Fruit fly (Drosophila melanogaster) whole organism, embryonic: ENCODE results near the gene CG8372.

Experiments used
- Aef1 ChIP-seq: fragments of 200-800 bp; sonication (Bioruptor generic); IDR thresholded peaks from 3 replicates; pipeline ENCODE4 v1.3.6; 2022; ENCODE audit warnings: missing biosample characterization, missing genetic modification characterization
- Bgb ChIP-seq: fragments of 200-800 bp; sonication (Bioruptor generic); IDR thresholded peaks from 2 replicates; pipeline ENCODE4 v1.3.6; 2022; ENCODE audit warnings: missing biosample characterization, missing genetic modification characterization; ENCODE audit not compliant: partially characterized antibody
- Blimp-1 ChIP-seq: fragments of 200-800 bp; sonication (Bioruptor generic); optimal IDR thresholded peaks from 3 replicates; lab custom pipeline; 2018; ENCODE audit warnings: missing biosample characterization, missing genetic modification characterization, mild to moderate bottlenecking, moderate library complexity, missing genetic modification reagents
- CG10209 ChIP-seq: fragments of 200-800 bp; sonication (Bioruptor generic); optimal IDR thresholded peaks from 3 replicates; lab custom pipeline; 2017; ENCODE audit warnings: missing biosample characterization, mild to moderate bottlenecking, missing genetic modification characterization, missing genetic modification reagents
- CG1024 ChIP-seq: fragments of 200-800 bp; sonication (Bioruptor generic); IDR thresholded peaks from 2 replicates; pipeline ENCODE4 v1.3.6; 2022; ENCODE audit warnings: missing biosample characterization, missing genetic modification characterization
- CG10321 ChIP-seq: fragments of 200-800 bp; sonication (Bioruptor generic); IDR thresholded peaks from 2 replicates; pipeline ENCODE4 v1.3.6; 2022; ENCODE audit warnings: missing biosample characterization, missing genetic modification characterization
- CG12236 ChIP-seq: fragments of 200-800 bp; sonication (Bioruptor generic); optimal IDR thresholded peaks from 2 replicates; lab custom pipeline; 2016; ENCODE audit warnings: missing biosample characterization, missing genetic modification characterization
- CG12299 ChIP-seq: fragments of 200-800 bp; sonication (Bioruptor generic); optimal IDR thresholded peaks from 2 replicates; lab custom pipeline; 2018; ENCODE audit warnings: missing biosample characterization, mild to moderate bottlenecking, missing genetic modification characterization
- CG13296 ChIP-seq: fragments of 200-800 bp; sonication (Bioruptor generic); optimal IDR thresholded peaks from 3 replicates; lab custom pipeline; 2018; ENCODE audit warnings: missing biosample characterization, mild to moderate bottlenecking, missing genetic modification characterization
- CG13894 ChIP-seq: fragments of 200-800 bp; sonication (Bioruptor generic); optimal IDR thresholded peaks from 3 replicates; lab custom pipeline; 2018; ENCODE audit warnings: missing biosample characterization, mild to moderate bottlenecking, missing genetic modification characterization, moderate library complexity
- CG1602 ChIP-seq: fragments of 200-800 bp; sonication (Bioruptor generic); optimal IDR thresholded peaks from 3 replicates; lab custom pipeline; 2016; ENCODE audit warnings: missing biosample characterization, missing genetic modification characterization
- CG2199 ChIP-seq: fragments of 200-800 bp; sonication (Bioruptor generic); IDR thresholded peaks from 3 replicates; pipeline ENCODE4 v1.3.6; 2022; ENCODE audit warnings: missing biosample characterization, missing genetic modification characterization
- CG32532 ChIP-seq: fragments of 200-800 bp; sonication (Bioruptor generic); IDR thresholded peaks from 2 replicates; pipeline ENCODE4 v1.3.6; 2022; ENCODE audit warnings: missing biosample characterization, missing genetic modification characterization
- CG3407 ChIP-seq: fragments of 200-800 bp; sonication (Bioruptor generic); optimal IDR thresholded peaks from 2 replicates; lab custom pipeline; 2018; ENCODE audit warnings: missing biosample characterization, mild to moderate bottlenecking, missing genetic modification characterization
- CG3726 ChIP-seq: fragments of 200-800 bp; sonication (Bioruptor generic); IDR thresholded peaks from 3 replicates; pipeline ENCODE4, ENCODE4 v1.3.6; 2022; ENCODE audit warnings: missing biosample characterization, missing genetic modification characterization
- CG4328 ChIP-seq: fragments of 200-800 bp; sonication (Bioruptor generic); optimal IDR thresholded peaks from 3 replicates; lab custom pipeline; 2017; ENCODE audit warnings: missing biosample characterization, missing genetic modification reagents, missing genetic modification characterization
- CG6813 ChIP-seq: fragments of 200-800 bp; sonication (Bioruptor generic); optimal IDR thresholded peaks from 2 replicates; lab custom pipeline; 2017; ENCODE audit warnings: missing biosample characterization, missing genetic modification characterization, mild to moderate bottlenecking, moderate library complexity, missing genetic modification reagents
- CG7357 ChIP-seq: fragments of 200-800 bp; sonication (Bioruptor generic); IDR thresholded peaks from 3 replicates; pipeline ENCODE4 v1.3.6; 2022; ENCODE audit warnings: missing biosample characterization, missing genetic modification characterization
- CG7745 ChIP-seq: fragments of 200-800 bp; sonication (Bioruptor generic); optimal IDR thresholded peaks from 2 replicates; lab custom pipeline; 2018; ENCODE audit warnings: missing biosample characterization, mild to moderate bottlenecking, missing genetic modification characterization, moderate library complexity
- CG7987 ChIP-seq: fragments of 200-800 bp; sonication (Bioruptor generic); optimal IDR thresholded peaks from 2 replicates; lab custom pipeline; 2018; ENCODE audit warnings: missing biosample characterization, mild to moderate bottlenecking, missing genetic modification characterization, moderate library complexity
- CG9437 ChIP-seq: fragments of 200-800 bp; sonication (Bioruptor generic); optimal IDR thresholded peaks from 2 replicates; lab custom pipeline; 2018; ENCODE audit warnings: missing biosample characterization, mild to moderate bottlenecking, missing genetic modification characterization
- CG9797 ChIP-seq: fragments of 200-800 bp; sonication (Bioruptor generic); optimal IDR thresholded peaks from 3 replicates; lab custom pipeline; 2018; ENCODE audit warnings: missing biosample characterization, mild to moderate bottlenecking, missing genetic modification characterization
- D ChIP-seq, 2 experiments: fragments of 200-800 bp in 1 of 2; fragments of >200 bp in 1 of 2; sonication (Bioruptor generic) in 1 of 2; optimal IDR thresholded peaks; 2 replicates in 1 of 2; 3 replicates in 1 of 2; lab custom pipeline; 2017; ENCODE audit warnings: mild to moderate bottlenecking in 1 of 2, missing biosample characterization in 1 of 2, missing genetic modification characterization in 1 of 2, missing genetic modification reagents in 1 of 2
- Drgx ChIP-seq: fragments of 200-800 bp; sonication (Bioruptor generic); IDR thresholded peaks from 2 replicates; pipeline ENCODE4 v1.3.6; 2022; ENCODE audit warnings: missing biosample characterization, missing genetic modification characterization
- HHEX ChIP-seq: fragments of 200-800 bp; sonication (Bioruptor generic); optimal IDR thresholded peaks from 3 replicates; lab custom pipeline; 2017; ENCODE audit warnings: missing biosample characterization, mild to moderate bottlenecking, missing genetic modification characterization, missing genetic modification reagents
- Hey ChIP-seq: fragments of 200-800 bp; sonication (Bioruptor generic); optimal IDR thresholded peaks from 3 replicates; lab custom pipeline; 2018; ENCODE audit warnings: missing biosample characterization, mild to moderate bottlenecking, missing genetic modification characterization
- Hsf ChIP-seq: fragments of 200-800 bp; sonication (Bioruptor generic); optimal IDR thresholded peaks from 3 replicates; lab custom pipeline; 2016; ENCODE audit warnings: missing biosample characterization, missing genetic modification characterization
- Med ChIP-seq: fragments of 200-800 bp; sonication (Bioruptor generic); peaks from one replicate; lab custom pipeline; 2016; ENCODE audit warnings: missing biosample characterization, missing genetic modification characterization, mild to moderate bottlenecking, inconsistent platforms, moderate library complexity
- Myb ChIP-seq: fragments of 200-800 bp; sonication (Bioruptor generic); optimal IDR thresholded peaks from 2 replicates; lab custom pipeline; 2016; ENCODE audit warnings: missing biosample characterization, missing genetic modification characterization
- Six4 ChIP-seq: fragments of 200-800 bp; sonication (Bioruptor generic); optimal IDR thresholded peaks from 2 replicates; lab custom pipeline; 2016; ENCODE audit warnings: missing biosample characterization, missing genetic modification characterization
- Sox100B ChIP-seq: fragments of 200-800 bp; sonication (Bioruptor generic); optimal IDR thresholded peaks from 3 replicates; lab custom pipeline; 2018; ENCODE audit warnings: missing biosample characterization, mild to moderate bottlenecking, missing genetic modification characterization
- Vsx1 ChIP-seq: fragments of 200-800 bp; sonication (Bioruptor generic); optimal IDR thresholded peaks from 2 replicates; lab custom pipeline; 2017; ENCODE audit warnings: missing biosample characterization, mild to moderate bottlenecking, missing genetic modification characterization, missing genetic modification reagents
- bigmax ChIP-seq: fragments of 200-800 bp; sonication (Bioruptor generic); optimal IDR thresholded peaks from 2 replicates; lab custom pipeline; 2018; ENCODE audit warnings: missing biosample characterization, mild to moderate bottlenecking, missing genetic modification characterization
- bowl ChIP-seq: fragments of 200-800 bp; sonication (Bioruptor generic); IDR thresholded peaks from 2 replicates; pipeline ENCODE4 v1.3.6; 2022; ENCODE audit warnings: missing biosample characterization, missing genetic modification characterization
- da ChIP-seq: fragments of 200-800 bp; sonication (Bioruptor generic); optimal IDR thresholded peaks from 2 replicates; lab custom pipeline; 2016; ENCODE audit warnings: missing biosample characterization, missing genetic modification characterization
- emc ChIP-seq: fragments of 200-800 bp; sonication (Bioruptor generic); optimal IDR thresholded peaks from 2 replicates; lab custom pipeline; 2016; ENCODE audit warnings: missing biosample characterization, missing genetic modification characterization
- en ChIP-seq: fragments of 200-800 bp; sonication (Bioruptor generic); optimal IDR thresholded peaks from 2 replicates; lab custom pipeline; 2016; ENCODE audit warnings: missing biosample characterization, missing genetic modification characterization
- ewg ChIP-seq: fragments of 200-800 bp; sonication (Bioruptor generic); optimal IDR thresholded peaks from 3 replicates; lab custom pipeline; 2017; ENCODE audit warnings: mild to moderate bottlenecking, missing biosample characterization, missing genetic modification reagents, missing genetic modification characterization
- gcm ChIP-seq: fragments of 200-800 bp; sonication (Bioruptor generic); optimal IDR thresholded peaks from 2 replicates; lab custom pipeline; 2019; ENCODE audit warnings: missing biosample characterization, mild to moderate bottlenecking, missing genetic modification characterization, moderate library complexity
- nerfin-1 ChIP-seq: fragments of 200-800 bp; sonication (Bioruptor generic); optimal IDR thresholded peaks from 3 replicates; lab custom pipeline; 2019; ENCODE audit warnings: missing biosample characterization, mild to moderate bottlenecking, missing genetic modification characterization, moderate library complexity
- pfk ChIP-seq: fragments of 200-800 bp; sonication (Bioruptor generic); optimal IDR thresholded peaks from 2 replicates; lab custom pipeline; 2018; ENCODE audit warnings: missing biosample characterization, mild to moderate bottlenecking, missing genetic modification characterization, moderate library complexity
- pum ChIP-seq: fragments of 200-800 bp; sonication (Bioruptor generic); optimal IDR thresholded peaks from 2 replicates; lab custom pipeline; 2016; ENCODE audit warnings: missing biosample characterization, missing genetic modification characterization
- run ChIP-seq: fragments of 200-800 bp; sonication (Bioruptor generic); optimal IDR thresholded peaks from 3 replicates; lab custom pipeline; 2018; ENCODE audit warnings: missing biosample characterization, mild to moderate bottlenecking, missing genetic modification characterization
- sim ChIP-seq: fragments of 200-800 bp; sonication (Bioruptor generic); IDR thresholded peaks from 2 replicates; pipeline ENCODE4 v1.3.6; 2022; ENCODE audit warnings: missing biosample characterization, missing genetic modification characterization
- sisA ChIP-seq: fragments of 200-800 bp; sonication (Bioruptor generic); IDR thresholded peaks from 2 replicates; pipeline ENCODE4 v1.3.6; 2022; ENCODE audit warnings: missing biosample characterization, missing genetic modification characterization
- vvl ChIP-seq: fragments of 200-800 bp; sonication (Bioruptor generic); IDR thresholded peaks from 2 replicates; pipeline ENCODE4 v1.3.6; 2022; ENCODE audit warnings: missing biosample characterization, missing genetic modification characterization
- wek ChIP-seq: fragments of 200-800 bp; sonication (Bioruptor generic); optimal IDR thresholded peaks from 3 replicates; lab custom pipeline; 2018; ENCODE audit warnings: missing biosample characterization, mild to moderate bottlenecking, missing genetic modification characterization, moderate library complexity
- wor ChIP-seq: fragments of 200-800 bp; sonication (Bioruptor generic); IDR thresholded peaks from 2 replicates; pipeline ENCODE4 v1.3.6; 2022; ENCODE audit warnings: missing biosample characterization, missing genetic modification characterization
- zen ChIP-seq: fragments of 200-800 bp; sonication (Bioruptor generic); optimal IDR thresholded peaks from 3 replicates; lab custom pipeline; 2018; ENCODE audit warnings: missing biosample characterization, mild to moderate bottlenecking, missing genetic modification characterization, moderate library complexity

The CG8372 gene

DNA sequence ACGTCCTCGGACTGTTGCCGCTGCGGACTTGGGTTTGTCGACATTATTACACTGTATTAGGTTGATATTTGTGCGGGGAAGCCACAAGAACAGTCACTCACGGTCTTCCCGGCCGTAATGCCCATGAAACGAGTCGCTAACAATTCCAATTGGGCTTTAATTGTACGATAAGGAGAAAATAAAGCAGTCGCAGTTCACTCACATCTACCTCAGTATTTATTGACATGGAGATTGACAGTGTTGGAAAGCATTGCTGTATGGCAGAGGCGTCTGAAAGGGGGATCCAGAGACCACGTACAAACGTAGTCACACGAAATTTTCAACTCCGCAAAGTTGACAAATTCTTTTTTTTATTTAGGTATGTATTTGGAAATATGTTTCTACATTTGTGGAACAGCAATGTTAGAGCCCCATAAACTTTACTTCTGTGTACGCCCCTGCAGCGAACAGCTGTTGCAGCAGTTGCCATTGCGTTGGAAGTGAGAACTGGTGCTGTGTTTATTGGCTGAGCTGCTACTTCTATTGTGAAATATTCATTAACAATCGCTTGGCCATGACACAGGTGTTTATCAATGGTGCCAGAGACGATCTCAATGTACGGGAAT is at the start of gene CG8372, which contains the start of gene CG8360 (continued):
- TF ChIP-seq D (optimal IDR thresholded peaks at IDR 0.05; lab: Kevin White, UChicago) (no peak), D (GFP tag; optimal IDR thresholded peaks at IDR 0.05; lab: Kevin White, UChicago) (peak; percentile 98), Drgx (peak; percentile 99), CG1024 (peak; percentile 97), Blimp-1 (GFP tag; lab: Kevin White, UChicago) (peak; percentile 97), vvl (GFP tag; lab: Robert Waterston, UW) (peak; percentile 100), CG10321 (GFP tag; lab: Robert Waterston, UW) (peak; percentile 88), CG9797 (GFP tag; lab: Kevin White, UChicago) (peak; percentile 76), nerfin-1 (peak; percentile 96), CG6813 (GFP tag; lab: Kevin White, UChicago) (peak; percentile 99), CG7745 (peak; percentile 18), bigmax (GFP tag; lab: Kevin White, UChicago) (peak; percentile 76), Bgb (peak; percentile 33; the same call in 1 of the 2 replicates), CG7357 (GFP tag; lab: Robert Waterston, UW) (peak; percentile 95), CG12236 (GFP tag; lab: Kevin White, UChicago) (peak; percentile 99), pfk (GFP tag; lab: Kevin White, UChicago) (peak; percentile 59), sim (GFP tag; lab: Robert Waterston, UW) (peak; percentile 98), CG32532 (GFP tag; lab: Robert Waterston, UW) (peak; percentile 99), da (GFP tag; lab: Kevin White, UChicago) (peak; percentile 98), Med (GFP tag; lab: Kevin White, UChicago) (peak; percentile 100), pum (GFP tag; lab: Kevin White, UChicago) (peak; percentile 99), CG4328 (GFP tag; lab: Kevin White, UChicago) (peak; percentile 97), zen (tag; lab: Kevin White, UChicago) (peak; percentile 97), wor (GFP tag; lab: Robert Waterston, UW) (peak; percentile 96), Hey (tag; lab: Kevin White, UChicago) (peak; percentile 93), Myb (GFP tag; lab: Kevin White, UChicago) (peak; percentile 95), CG3726 (GFP tag; lab: Robert Waterston, UW) (peak; percentile 98), CG13894 (tag; lab: Kevin White, UChicago) (peak; percentile 96), CG13296 (GFP tag; lab: Kevin White, UChicago) (peak; percentile 98), bowl (GFP tag; lab: Robert Waterston, UW) (peak; percentile 97), CG10209 (peak; percentile 98), CG3407 (peak; percentile 97), gcm (GFP tag; lab: Kevin White, UChicago) (peak; percentile 98), Vsx1 (GFP tag; lab: Kevin White, UChicago) (peak; percentile 96), emc (GFP tag; lab: Kevin White, UChicago) (peak; percentile 98), CG9437 (peak; percentile 95), CG1602 (GFP tag; lab: Kevin White, UChicago) (peak; percentile 99), run (tag; lab: Kevin White, UChicago) (peak; percentile 96), ewg (GFP tag; lab: Kevin White, UChicago) (peak; percentile 95), en (peak; percentile 97), CG7987 (GFP tag; lab: Kevin White, UChicago) (peak; percentile 97), Sox100B (GFP tag; lab: Kevin White, UChicago) (peak; percentile 96), wek (peak; percentile 91), CG12299 (tag; lab: Kevin White, UChicago) (peak; percentile 97), Aef1 (GFP tag; lab: Robert Waterston, UW) (peak; percentile 99), Six4 (GFP tag; lab: Kevin White, UChicago) (peak; percentile 99), sisA (peak; percentile 99), HHEX (GFP tag; lab: Kevin White, UChicago) (peak; percentile 99), Hsf (peak; percentile 99), CG2199 (GFP tag; lab: Robert Waterston, UW) (peak; percentile 99)
